Worm (Caenorhabditis elegans) whole organism, mixed stage, embryonic: ENCODE measurements around the gene srw-118.

Source experiments
- blmp-1 ChIP-seq: fragments of 150-350 bp; optimal IDR thresholded peaks from 2 replicates; lab custom pipeline; 2014; ENCODE audit warnings: missing biosample characterization, missing genetic modification characterization
- lin-13 ChIP-seq: fragments of 150-350 bp; optimal IDR thresholded peaks from 2 replicates; lab custom pipeline; 2014; ENCODE audit warnings: missing biosample characterization, missing genetic modification characterization
- snpc-4 ChIP-seq: fragments of 150-350 bp; optimal IDR thresholded peaks from 2 replicates; lab custom pipeline; 2014; ENCODE audit warnings: missing biosample characterization, missing genetic modification characterization

ce11 chrV:2992060-2992459 lies 12.2 kb upstream of the srw-118 start:
- TF ChIP-seq blmp-1 (tag; lab: Kevin White, UChicago) (no peak), lin-13 (tag; lab: Kevin White, UChicago) (no peak), snpc-4 (tag; lab: Kevin White, UChicago) (no peak)
